Worm (Caenorhabditis elegans): ENCODE data around the gene lat-1.

DNA sequence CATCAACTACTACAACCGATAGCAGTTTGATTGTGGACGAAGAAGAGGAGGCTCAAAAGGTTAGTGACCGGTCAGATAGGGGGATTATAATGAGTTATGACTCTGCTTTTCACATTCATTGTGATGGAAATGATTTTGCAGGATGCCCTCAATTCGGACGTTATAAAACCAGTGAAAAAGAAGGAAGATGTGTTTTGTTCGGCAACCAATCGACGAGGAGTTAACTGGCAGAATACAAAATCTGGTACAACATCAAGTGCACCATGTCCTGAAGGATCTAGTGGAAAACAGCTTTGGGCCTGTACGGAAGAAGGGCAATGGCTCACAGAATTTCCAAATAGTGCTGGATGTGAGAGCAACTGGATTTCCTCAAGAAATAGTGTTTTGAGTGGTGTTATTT, 7.2 kb downstream of the lat-1 start:
- no peak for TF ChIP-seq lin-39 (tag; optimal IDR thresholded peaks at IDR 0.05)
- no peak for TF ChIP-seq nhr-12 (tag; optimal IDR thresholded peaks at IDR 0.05)
- TF ChIP-seq pha-4 (tag; optimal IDR thresholded peaks at IDR 0.05), result no peak
- no peak for TF ChIP-seq unc-62 (GFP tag; optimal IDR thresholded peaks at IDR 0.05)
- TF ChIP-seq daf-12 (tag; optimal IDR thresholded peaks at IDR 0.05), result no peak
- TF ChIP-seq ceh-16 (tag; optimal IDR thresholded peaks at IDR 0.05), result no peak
- no peak for TF ChIP-seq elt-2 (tag; optimal IDR thresholded peaks at IDR 0.05)
- no peak for TF ChIP-seq unc-39 (tag; optimal IDR thresholded peaks at IDR 0.05)
- TF ChIP-seq nhr-25 (tag; optimal IDR thresholded peaks at IDR 0.05), result no peak
- TF ChIP-seq ztf-11 (tag; optimal IDR thresholded peaks at IDR 0.05), result no peak
- TF ChIP-seq nhr-28 (tag; optimal IDR thresholded peaks at IDR 0.05), result no peak
